Fruit fly (Drosophila melanogaster) whole organism, wandering third instar larva: Measurements from ENCODE around the gene CG11837.
A peak's percentile ranks its signal among the peaks of the same experiment; 100 is the strongest.

Experiments
- Abd-B ChIP-seq: fragments of >200 bp; optimal IDR thresholded peaks from 2 replicates; lab custom pipeline; 2017; ENCODE audit warnings: missing biosample characterization, missing genetic modification characterization
- CG32264 ChIP-seq: fragments of 200-800 bp; sonication (Bioruptor generic); optimal IDR thresholded peaks from 2 replicates; lab custom pipeline; 2016; ENCODE audit warnings: missing biosample characterization, missing genetic modification characterization
- CG9705 ChIP-seq: fragments of 200-800 bp; sonication (Bioruptor generic); optimal IDR thresholded peaks from 2 replicates; lab custom pipeline; 2018; ENCODE audit warnings: missing biosample characterization, mild to moderate bottlenecking, missing genetic modification characterization
- CrebA ChIP-seq: fragments of 200-800 bp; sonication (Bioruptor generic); optimal IDR thresholded peaks from 2 replicates; lab custom pipeline; 2016; ENCODE audit warnings: missing biosample characterization, mild to moderate bottlenecking, missing genetic modification characterization, borderline replicate concordance
- Dfd ChIP-seq: fragments of >200 bp; optimal IDR thresholded peaks from 2 replicates; lab custom pipeline; 2017; ENCODE audit warnings: missing biosample characterization, missing genetic modification characterization
- Dif ChIP-seq: fragments of 200-275, 200-300 bp; sonication (Bioruptor generic); optimal IDR thresholded peaks from 2 replicates; lab custom pipeline; 2018; ENCODE audit warnings: missing biosample characterization, missing genetic modification characterization; ENCODE audit not compliant: partially characterized antibody
- GATAd ChIP-seq: sonication (Bioruptor generic); optimal IDR thresholded peaks from 2 replicates; lab custom pipeline; 2016; ENCODE audit warnings: missing biosample characterization, missing genetic modification characterization
- Hr78 ChIP-seq: fragments of >200 bp; optimal IDR thresholded peaks from 2 replicates; lab custom pipeline; 2017; ENCODE audit warnings: missing biosample characterization, missing genetic modification characterization
- Hr83 ChIP-seq: fragments of 200-300 bp; sonication (Bioruptor generic); optimal IDR thresholded peaks from 2 replicates; lab custom pipeline; 2016; ENCODE audit warnings: missing biosample characterization, mild to moderate bottlenecking, missing genetic modification characterization, moderate library complexity; ENCODE audit not compliant: poor library complexity, severe bottlenecking
- Jra ChIP-seq: sonication (Bioruptor generic); optimal IDR thresholded peaks from 2 replicates; lab custom pipeline; 2016; ENCODE audit warnings: missing biosample characterization, missing genetic modification characterization
- Myc ChIP-seq: fragments of >200 bp; optimal IDR thresholded peaks from 2 replicates; lab custom pipeline; 2017
- N ChIP-seq: fragments of >200 bp; optimal IDR thresholded peaks from 2 replicates; lab custom pipeline; 2018; ENCODE audit warnings: missing biosample characterization, missing external identifiers, missing genetic modification characterization
- OdsH ChIP-seq: fragments of 200-800 bp; sonication (Bioruptor generic); optimal IDR thresholded peaks from 2 replicates; lab custom pipeline; 2016; ENCODE audit warnings: missing biosample characterization, mild to moderate bottlenecking, missing genetic modification characterization
- Rel ChIP-seq, 2 experiments: fragments of 200-800 bp; sonication (Bioruptor generic) in 1 of 2; optimal IDR thresholded peaks; 2 replicates in 1 of 2; 3 replicates in 1 of 2; lab custom pipeline; 2016 to 2019; ENCODE audit warnings: mild to moderate bottlenecking in 2 of 2, missing biosample characterization in 2 of 2, missing genetic modification characterization in 2 of 2, moderate library complexity in 1 of 2
- Vsx2 ChIP-seq: fragments of 200-300, 225-300 bp; sonication (Bioruptor generic); optimal IDR thresholded peaks from 2 replicates; lab custom pipeline; 2018; ENCODE audit warnings: missing biosample characterization, missing genetic modification characterization; ENCODE audit not compliant: partially characterized antibody
- br ChIP-seq: fragments of 200-800 bp; sonication (Bioruptor generic); optimal IDR thresholded peaks from 2 replicates; lab custom pipeline; 2016; ENCODE audit warnings: missing biosample characterization, missing genetic modification characterization
- dl ChIP-seq, 2 experiments: fragments of 175-275, 200-275 bp in 1 of 2; fragments of 200-275 bp in 1 of 2; sonication (Bioruptor generic); optimal IDR thresholded peaks; lab custom pipeline; 2018; ENCODE audit warnings: mild to moderate bottlenecking in 2 of 2, missing biosample characterization in 2 of 2, missing genetic modification characterization in 2 of 2, moderate library complexity in 2 of 2; ENCODE audit not compliant: partially characterized antibody in 2 of 2, insufficient read depth in 1 of 2
- dmrt93B ChIP-seq: fragments of 200-800 bp; sonication (Bioruptor generic); optimal IDR thresholded peaks from 2 replicates; lab custom pipeline; 2018; ENCODE audit warnings: missing biosample characterization, mild to moderate bottlenecking, missing genetic modification characterization
- dsf ChIP-seq: sonication (Bioruptor generic); optimal IDR thresholded peaks from 2 replicates; lab custom pipeline; 2016; ENCODE audit warnings: missing biosample characterization, missing genetic modification characterization, borderline replicate concordance
- foxo ChIP-seq, 2 experiments: fragments of 200-800 bp; sonication (Bioruptor generic); optimal IDR thresholded peaks; 2 replicates in 1 of 2; 3 replicates in 1 of 2; lab custom pipeline; 2016 to 2017; ENCODE audit warnings: missing biosample characterization in 2 of 2, missing genetic modification characterization in 2 of 2
- fru ChIP-seq: fragments of 200-800 bp; sonication (Bioruptor generic); optimal IDR thresholded peaks from 3 replicates; lab custom pipeline; 2016; ENCODE audit warnings: missing biosample characterization, mild to moderate bottlenecking, missing genetic modification characterization
- h ChIP-seq: fragments of 200-800 bp; sonication (Bioruptor generic); optimal IDR thresholded peaks from 3 replicates; lab custom pipeline; 2016; ENCODE audit warnings: missing biosample characterization, mild to moderate bottlenecking, missing genetic modification characterization
- jim ChIP-seq: fragments of 175-275, 200-325 bp; sonication (Bioruptor generic); optimal IDR thresholded peaks from 2 replicates; lab custom pipeline; 2016; ENCODE audit warnings: missing biosample characterization, mild to moderate bottlenecking, missing genetic modification characterization
- lola ChIP-seq: fragments of >200 bp; optimal IDR thresholded peaks from 2 replicates; lab custom pipeline; 2017; ENCODE audit warnings: missing biosample characterization, missing genetic modification characterization
- rgr ChIP-seq: fragments of 200-800 bp; sonication (Bioruptor generic); optimal IDR thresholded peaks from 3 replicates; lab custom pipeline; 2016; ENCODE audit warnings: missing biosample characterization, mild to moderate bottlenecking, missing genetic modification characterization
- sv ChIP-seq: fragments of 200-800 bp; sonication (Bioruptor generic); optimal IDR thresholded peaks from 3 replicates; lab custom pipeline; 2016; ENCODE audit warnings: missing biosample characterization, missing genetic modification characterization
- tai ChIP-seq: sonication (Bioruptor generic); optimal IDR thresholded peaks from 2 replicates; lab custom pipeline; 2016; ENCODE audit warnings: missing biosample characterization, missing genetic modification characterization
- usp ChIP-seq: fragments of >200 bp; optimal IDR thresholded peaks from 2 replicates; lab custom pipeline; 2017; ENCODE audit warnings: missing biosample characterization, missing genetic modification characterization
- woc ChIP-seq: sonication (Bioruptor generic); optimal IDR thresholded peaks from 2 replicates; lab custom pipeline; 2016; ENCODE audit warnings: missing biosample characterization, mild to moderate bottlenecking, missing genetic modification characterization

CG11837 gene

DNA sequence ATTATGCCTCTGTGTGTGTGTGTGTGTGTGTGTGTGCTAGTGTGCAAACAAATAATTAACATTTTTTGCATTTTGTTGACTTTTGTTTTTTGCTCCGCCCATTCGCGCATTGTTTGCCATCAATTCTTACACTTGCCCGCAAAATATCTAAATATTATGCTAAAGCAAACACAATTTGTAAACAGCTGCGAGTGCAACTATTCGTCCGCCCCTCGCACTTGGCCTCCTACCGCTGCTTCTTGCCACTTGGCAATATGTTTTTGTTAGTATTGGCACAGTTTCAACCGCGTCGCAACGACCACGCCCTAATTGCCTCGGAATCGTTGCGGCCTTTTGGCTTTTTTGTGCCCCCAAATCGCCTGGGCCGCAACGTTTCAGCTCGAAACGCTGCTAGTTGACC, 28.3 kb downstream of the CG11837 start:
- TF ChIP-seq dmrt93B (GFP tag; lab: Kevin White, UChicago) (no peak), OdsH (GFP tag; lab: Kevin White, UChicago) (no peak), rgr (GFP tag; lab: Kevin White, UChicago) (no peak), sv (no peak), h (GFP tag; lab: Kevin White, UChicago) (no peak), Jra (no peak), Hr78 (GFP tag; lab: Kevin White, UChicago) (no peak), CrebA (no peak), woc (GFP tag; lab: Kevin White, UChicago) (no peak), jim (GFP tag; lab: Kevin White, UChicago) (no peak)
- TF ChIP-seq, all 38 proteins: peak for 0

- TF ChIP-seq Hr83 (GFP tag; lab: Kevin White, UChicago) = no peak
- no peak for TF ChIP-seq Rel (GFP tag; optimal IDR thresholded peaks at IDR 0.05; lab: Kevin White, UChicago)
- peak; percentile 49 for TF ChIP-seq Rel (tag; optimal IDR thresholded peaks at IDR 0.05; lab: Kevin White, UChicago)
These were observed 32.7 kb downstream of the CG11837 start for dm6 chr3R:29082034-29082433.

DNA sequence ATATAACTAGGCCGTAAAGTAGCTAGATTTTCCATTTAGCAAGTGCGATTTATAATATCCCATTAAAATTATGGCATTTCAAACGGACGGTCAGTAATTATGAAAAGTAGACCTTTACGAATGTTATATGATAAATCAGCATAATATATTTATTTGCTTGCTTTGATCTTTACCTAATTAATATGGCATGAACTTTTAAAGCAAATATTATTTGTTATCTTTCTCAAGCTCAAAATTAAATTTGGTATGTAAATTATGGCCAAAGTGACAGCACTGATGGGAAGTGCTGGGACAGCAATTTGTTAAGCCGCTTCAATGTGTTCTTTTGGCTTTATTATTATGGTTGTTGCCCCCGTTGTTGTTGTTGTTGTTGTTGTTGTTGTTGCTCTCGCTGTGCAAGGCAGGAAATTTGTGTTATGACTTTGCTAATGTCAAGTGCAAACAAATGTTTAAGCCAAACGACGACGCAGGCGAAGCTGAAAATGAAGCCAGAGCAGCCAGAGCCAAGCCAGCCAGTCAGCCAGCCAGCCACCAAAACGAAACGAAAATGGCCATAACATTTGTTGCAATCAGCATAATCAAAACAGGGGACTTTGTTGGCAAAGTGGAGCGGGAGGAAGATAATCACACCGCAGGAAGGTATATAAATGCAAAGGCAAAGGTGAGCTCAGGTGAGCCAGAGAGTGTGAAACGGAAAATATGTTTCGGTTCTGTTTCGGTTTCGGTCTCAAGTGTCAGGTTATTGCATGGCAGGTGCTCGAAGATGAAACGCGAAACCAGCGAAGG, 33.4 kb downstream of the CG11837 start:
- TF ChIP-seq woc (GFP tag; lab: Kevin White, UChicago) (no peak), N (GFP tag; lab: Kevin White, UChicago) (no peak), Vsx2 (GFP tag; lab: Kevin White, UChicago) (peak; percentile 16), Myc (lab: Kevin White, UChicago) (peak; percentile 39), Rel (GFP tag; optimal IDR thresholded peaks at IDR 0.05; lab: Kevin White, UChicago) (no peak), Rel (tag; optimal IDR thresholded peaks at IDR 0.05; lab: Kevin White, UChicago) (peak; percentile 53), dl (GFP tag; optimal IDR thresholded peaks at IDR 0.05; lab: Kevin White, UChicago; ENCODE audit: insufficient read depth in 1 of 2, partially characterized antibody in 2 of 2) (no peak), lola (no peak), br (GFP tag; lab: Kevin White, UChicago) (no peak), sv (no peak), Dfd (GFP tag; lab: Kevin White, UChicago) (peak; percentile 9)

DNA sequence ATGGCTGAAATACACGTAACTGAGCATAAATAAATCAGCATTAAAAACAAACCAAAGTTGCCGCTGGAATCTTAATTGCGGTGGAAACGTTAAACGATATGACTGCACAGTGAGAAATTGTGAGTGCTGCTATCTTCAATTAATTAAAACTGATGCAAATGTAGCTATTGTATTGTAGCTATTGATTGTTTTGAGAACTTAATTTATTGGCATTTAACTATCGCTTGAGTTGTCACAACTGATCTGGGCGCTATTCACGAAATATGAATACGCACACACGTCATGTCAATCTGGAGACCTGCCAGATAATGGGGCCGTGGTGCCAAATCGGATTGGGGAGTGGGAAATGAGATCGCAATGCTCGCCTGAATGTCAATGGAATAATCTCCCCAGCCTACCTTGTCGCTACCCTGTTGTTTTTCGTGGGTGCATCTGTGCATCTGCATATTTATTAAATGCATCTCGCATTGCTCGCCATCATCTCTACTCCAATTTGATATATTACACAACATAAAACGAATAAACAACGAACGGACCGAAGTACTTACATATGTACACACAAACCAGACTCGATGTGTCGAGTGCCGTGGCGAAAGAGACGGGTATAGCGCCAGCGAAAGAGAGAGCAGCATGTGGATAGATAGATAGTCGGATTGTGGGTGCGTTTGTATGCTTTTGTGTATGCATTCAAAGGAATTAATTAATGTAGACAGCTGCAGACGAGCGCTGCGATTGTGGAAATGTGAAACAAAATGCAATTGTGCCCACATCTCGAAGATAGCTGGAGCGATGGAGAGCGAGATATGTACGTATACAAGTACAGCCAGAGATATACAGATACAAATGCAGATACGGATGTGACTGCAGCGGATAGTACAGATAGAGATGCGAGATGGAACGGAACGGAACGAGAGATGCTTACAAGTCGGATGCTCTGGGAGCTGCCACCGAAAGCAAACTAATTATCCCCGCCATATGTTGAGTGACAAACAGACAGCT, 34.5 kb downstream of the CG11837 start:
- TF ChIP-seq usp (GFP tag; lab: Kevin White, UChicago) = no peak
- no peak for TF ChIP-seq lola
- no peak for TF ChIP-seq Hr78 (GFP tag; lab: Kevin White, UChicago)
- TF ChIP-seq tai (GFP tag; lab: Kevin White, UChicago) = no peak
- no peak for TF ChIP-seq CrebA
- no peak for TF ChIP-seq Dif
- no peak for TF ChIP-seq OdsH (GFP tag; lab: Kevin White, UChicago)
- no peak for TF ChIP-seq Abd-B (GFP tag; lab: Kevin White, UChicago)
- TF ChIP-seq dsf = no peak
- TF ChIP-seq CG9705 (GFP tag; lab: Kevin White, UChicago) = no peak
- peak in 1 of 2 experiments; percentile 45 for TF ChIP-seq foxo (GFP tag; optimal IDR thresholded peaks at IDR 0.05; lab: Kevin White, UChicago)
- TF ChIP-seq jim (GFP tag; lab: Kevin White, UChicago) = no peak
- no peak for TF ChIP-seq dmrt93B (GFP tag; lab: Kevin White, UChicago)
- peak; percentile 17 for TF ChIP-seq rgr (GFP tag; lab: Kevin White, UChicago)
- no peak for TF ChIP-seq Jra
- no peak for TF ChIP-seq CG32264 (GFP tag; lab: Kevin White, UChicago)
- TF ChIP-seq fru = peak; percentile 12
- TF ChIP-seq GATAd = no peak
